Fruit fly (Drosophila melanogaster) whole organism, embryonic: Measurements from ENCODE around the gene saturn.

Experiments used
- Ada2b ChIP-seq: fragments of 200-800 bp; sonication (Bioruptor generic); IDR thresholded peaks from 2 replicates; pipeline ENCODE4 v1.3.6; 2022; ENCODE audit warnings: missing biosample characterization, missing genetic modification characterization
- Bdp1 ChIP-seq: fragments of 200-800 bp; sonication (Bioruptor generic); optimal IDR thresholded peaks from 3 replicates; lab custom pipeline; 2016; ENCODE audit warnings: missing biosample characterization, missing genetic modification characterization
- CG11696 ChIP-seq: fragments of 200-800 bp; sonication (Bioruptor generic); IDR thresholded peaks from 2 replicates; pipeline ENCODE4 v1.3.6; 2022; ENCODE audit warnings: missing biosample characterization, missing genetic modification characterization
- CG14667 ChIP-seq: fragments of 200-800 bp; sonication (Bioruptor generic); IDR thresholded peaks from 2 replicates; pipeline ENCODE4 v1.3.6; 2022; ENCODE audit warnings: missing biosample characterization, missing genetic modification characterization
- CG14965 ChIP-seq: fragments of 200-800 bp; sonication (Bioruptor generic); optimal IDR thresholded peaks from 2 replicates; lab custom pipeline; 2016; ENCODE audit warnings: missing biosample characterization, missing genetic modification characterization, borderline replicate concordance
- CG15479 ChIP-seq: fragments of 200-800 bp; sonication (Bioruptor generic); optimal IDR thresholded peaks from 3 replicates; lab custom pipeline; 2019; ENCODE audit warnings: missing biosample characterization, mild to moderate bottlenecking, missing genetic modification characterization, moderate library complexity
- CG15514 ChIP-seq: fragments of 200-800 bp; sonication (Bioruptor generic); optimal IDR thresholded peaks from 3 replicates; lab custom pipeline; 2017; ENCODE audit warnings: missing biosample characterization, missing genetic modification characterization, mild to moderate bottlenecking, moderate library complexity, missing genetic modification reagents
- CG17385 ChIP-seq: fragments of 200-800 bp; sonication (Bioruptor generic); optimal IDR thresholded peaks from 3 replicates; lab custom pipeline; 2018; ENCODE audit warnings: missing biosample characterization, mild to moderate bottlenecking, missing genetic modification characterization
- CG17568 ChIP-seq: fragments of 200-800 bp; sonication (Bioruptor generic); optimal IDR thresholded peaks from 2 replicates; lab custom pipeline; 2018; ENCODE audit warnings: missing biosample characterization, mild to moderate bottlenecking, missing genetic modification characterization, moderate library complexity
- CG17912 ChIP-seq: fragments of 200-800 bp; sonication (Bioruptor generic); optimal IDR thresholded peaks from 2 replicates; lab custom pipeline; 2018; ENCODE audit warnings: missing biosample characterization, mild to moderate bottlenecking, missing genetic modification characterization
- CG2712 ChIP-seq: fragments of 200-800 bp; optimal IDR thresholded peaks from 3 replicates; lab custom pipeline; 2019; ENCODE audit warnings: missing biosample characterization, mild to moderate bottlenecking, missing genetic modification characterization, moderate library complexity
- CG3281 ChIP-seq: fragments of 200-800 bp; sonication (Bioruptor generic); optimal IDR thresholded peaks from 3 replicates; lab custom pipeline; 2017; ENCODE audit warnings: missing biosample characterization, mild to moderate bottlenecking, missing genetic modification characterization
- CG34224 ChIP-seq: fragments of 200-800 bp; sonication (Bioruptor generic); IDR thresholded peaks from 3 replicates; pipeline ENCODE4 v1.3.6; 2022; ENCODE audit warnings: missing biosample characterization, missing genetic modification characterization; ENCODE audit not compliant: partially characterized antibody
- CG43689 ChIP-seq: fragments of 200-800 bp; sonication (Bioruptor generic); IDR thresholded peaks from 2 replicates; pipeline ENCODE4 v1.3.6; 2022; ENCODE audit warnings: missing biosample characterization, missing genetic modification characterization
- CG4730 ChIP-seq: fragments of 200-800 bp; sonication (Bioruptor generic); IDR thresholded peaks from 2 replicates; pipeline ENCODE4 v1.3.6; 2022; ENCODE audit warnings: missing biosample characterization, missing genetic modification characterization
- CG5953 ChIP-seq: fragments of 200-800 bp; sonication (Bioruptor generic); IDR thresholded peaks from 2 replicates; pipeline ENCODE4 v1.3.6; 2022; ENCODE audit warnings: missing biosample characterization, missing genetic modification characterization
- CG7357 ChIP-seq: fragments of 200-800 bp; sonication (Bioruptor generic); IDR thresholded peaks from 3 replicates; pipeline ENCODE4 v1.3.6; 2022; ENCODE audit warnings: missing biosample characterization, missing genetic modification characterization
- CG8765 ChIP-seq: fragments of 200-800 bp; sonication (Bioruptor generic); IDR thresholded peaks from 2 replicates; pipeline ENCODE4 v1.3.6; 2022; ENCODE audit warnings: missing biosample characterization, missing genetic modification characterization
- CG9797 ChIP-seq: fragments of 200-800 bp; sonication (Bioruptor generic); optimal IDR thresholded peaks from 3 replicates; lab custom pipeline; 2018; ENCODE audit warnings: missing biosample characterization, mild to moderate bottlenecking, missing genetic modification characterization
- CoRest ChIP-seq: fragments of 200-800 bp; sonication (Bioruptor generic); optimal IDR thresholded peaks from 3 replicates; lab custom pipeline; 2018; ENCODE audit warnings: missing biosample characterization, mild to moderate bottlenecking, missing genetic modification characterization, moderate library complexity
- Doc2 ChIP-seq: fragments of 200-800 bp; sonication (Bioruptor generic); IDR thresholded peaks from 2 replicates; pipeline ENCODE4 v1.3.6; 2022; ENCODE audit warnings: missing biosample characterization, missing genetic modification characterization
- E2f1 ChIP-seq: fragments of 200-800 bp; sonication (Bioruptor generic); IDR thresholded peaks from 2 replicates; pipeline ENCODE4 v1.3.6; 2022; ENCODE audit warnings: missing biosample characterization, missing genetic modification characterization
- Hmr ChIP-seq: fragments of 200-800 bp; sonication (Bioruptor generic); optimal IDR thresholded peaks from 3 replicates; lab custom pipeline; 2017; ENCODE audit warnings: mild to moderate bottlenecking, missing biosample characterization, missing genetic modification reagents, missing genetic modification characterization
- Hmx ChIP-seq: fragments of 200-800 bp; sonication (Bioruptor generic); optimal IDR thresholded peaks from 2 replicates; lab custom pipeline; 2016; ENCODE audit warnings: missing biosample characterization, missing genetic modification characterization
- MBD-R2 ChIP-seq: fragments of 200-800 bp; sonication (Bioruptor generic); IDR thresholded peaks from 2 replicates; pipeline ENCODE4 v1.3.6; 2022; ENCODE audit warnings: missing biosample characterization, missing genetic modification characterization
- NK7.1 ChIP-seq: fragments of 200-800 bp; sonication (Bioruptor generic); optimal IDR thresholded peaks from 3 replicates; lab custom pipeline; 2016; ENCODE audit warnings: missing biosample characterization, missing genetic modification characterization
- Nf-YB ChIP-seq: fragments of 200-800 bp; sonication (Bioruptor generic); optimal IDR thresholded peaks from 3 replicates; lab custom pipeline; 2019; ENCODE audit warnings: missing biosample characterization, mild to moderate bottlenecking, missing genetic modification characterization, moderate library complexity
- Nf-YC ChIP-seq: fragments of 200-800 bp; optimal IDR thresholded peaks from 3 replicates; lab custom pipeline; 2019; ENCODE audit warnings: missing biosample characterization, mild to moderate bottlenecking, missing genetic modification characterization, moderate library complexity
- Rx ChIP-seq: fragments of 200-800 bp; sonication (Bioruptor generic); IDR thresholded peaks from 2 replicates; pipeline ENCODE4 v1.3.6; 2022; ENCODE audit warnings: missing biosample characterization, missing genetic modification characterization
- Scr ChIP-seq: fragments of 200-800 bp; sonication (Bioruptor generic); IDR thresholded peaks from 2 replicates; pipeline ENCODE4 v1.3.6; 2022; ENCODE audit warnings: missing biosample characterization, missing genetic modification characterization; ENCODE audit not compliant: partially characterized antibody
- Sox100B ChIP-seq: fragments of 200-800 bp; sonication (Bioruptor generic); optimal IDR thresholded peaks from 3 replicates; lab custom pipeline; 2018; ENCODE audit warnings: missing biosample characterization, mild to moderate bottlenecking, missing genetic modification characterization
- Spps ChIP-seq: fragments of 200-800 bp; sonication (Bioruptor generic); optimal IDR thresholded peaks from 2 replicates; lab custom pipeline; 2018; ENCODE audit warnings: missing biosample characterization, mild to moderate bottlenecking, missing genetic modification characterization
- Stat92E ChIP-seq, 3 experiments: fragments of >200 bp in 2 of 3; fragments of 200-800 bp in 1 of 3; sonication (Bioruptor generic) in 1 of 3; optimal IDR thresholded peaks; 2 replicates each; lab custom pipeline; 2017 to 2019; ENCODE audit warnings: missing biosample characterization in 3 of 3, missing genetic modification characterization in 3 of 3, mild to moderate bottlenecking in 1 of 3, moderate library complexity in 1 of 3
- Usf ChIP-seq: fragments of 200-800 bp; sonication (Bioruptor generic); optimal IDR thresholded peaks from 2 replicates; lab custom pipeline; 2017; ENCODE audit warnings: missing genotype, missing biosample characterization, missing genetic modification characterization
- YL-1 ChIP-seq: fragments of 200-800 bp; sonication (Bioruptor generic); optimal IDR thresholded peaks from 3 replicates; lab custom pipeline; 2017; ENCODE audit warnings: missing biosample characterization, mild to moderate bottlenecking, missing genetic modification characterization
- bcd ChIP-seq: fragments of 200-800 bp; sonication (Bioruptor generic); optimal IDR thresholded peaks from 2 replicates; lab custom pipeline; 2017; ENCODE audit warnings: missing biosample characterization, mild to moderate bottlenecking, missing genetic modification characterization
- bigmax ChIP-seq: fragments of 200-800 bp; sonication (Bioruptor generic); optimal IDR thresholded peaks from 2 replicates; lab custom pipeline; 2018; ENCODE audit warnings: missing biosample characterization, mild to moderate bottlenecking, missing genetic modification characterization
- cad ChIP-seq: fragments of >200 bp; optimal IDR thresholded peaks from 2 replicates; lab custom pipeline; 2017; ENCODE audit warnings: missing biosample characterization, missing genetic modification characterization
- cato ChIP-seq: fragments of 200-800 bp; sonication (Bioruptor generic); optimal IDR thresholded peaks from 2 replicates; lab custom pipeline; 2016; ENCODE audit warnings: missing biosample characterization, missing genetic modification characterization, borderline replicate concordance
- chif ChIP-seq, 2 experiments: fragments of 200-800 bp; sonication (Bioruptor generic); optimal IDR thresholded peaks; 3 replicates each; lab custom pipeline; 2016; ENCODE audit warnings: missing biosample characterization in 2 of 2, missing genetic modification characterization in 2 of 2
- gsb ChIP-seq: fragments of 200-800 bp; sonication (Bioruptor generic); IDR thresholded peaks from 2 replicates; pipeline ENCODE4 v1.3.6; 2022; ENCODE audit warnings: missing biosample characterization, missing genetic modification characterization
- ham ChIP-seq: fragments of 200-800 bp; sonication (Bioruptor generic); IDR thresholded peaks from 2 replicates; pipeline ENCODE4 v1.3.6; 2022; ENCODE audit warnings: missing biosample characterization, missing genetic modification characterization
- insv ChIP-seq, 2 experiments: fragments of 200-800 bp; sonication (Bioruptor generic); optimal IDR thresholded peaks; 3 replicates each; lab custom pipeline; 2016 to 2018; ENCODE audit warnings: missing biosample characterization in 2 of 2, missing genetic modification characterization in 2 of 2
- kay ChIP-seq: fragments of 200-800 bp; sonication (Bioruptor generic); optimal IDR thresholded peaks from 2 replicates; lab custom pipeline; 2016; ENCODE audit warnings: missing biosample characterization, missing genetic modification characterization
- lov ChIP-seq, 2 experiments: fragments of 200-800 bp in 1 of 2; fragments of >200 bp in 1 of 2; sonication (Bioruptor generic) in 1 of 2; IDR thresholded peaks in 1 of 2; optimal IDR thresholded peaks in 1 of 2; 2 replicates in 1 of 2; 3 replicates in 1 of 2; pipeline versions ENCODE4 v1.3.6 to Lab custom; 2017 to 2022; ENCODE audit warnings: missing biosample characterization in 1 of 2, missing genetic modification characterization in 1 of 2
- p53 ChIP-seq: fragments of 200-800 bp; sonication (Bioruptor generic); optimal IDR thresholded peaks from 2 replicates; lab custom pipeline; 2016; ENCODE audit warnings: missing biosample characterization, missing genetic modification characterization
- psq ChIP-seq: fragments of 200-800 bp; sonication (Bioruptor generic); optimal IDR thresholded peaks from 2 replicates; lab custom pipeline; 2017; ENCODE audit warnings: missing biosample characterization, missing genetic modification characterization
- sim ChIP-seq: fragments of 200-800 bp; sonication (Bioruptor generic); IDR thresholded peaks from 2 replicates; pipeline ENCODE4 v1.3.6; 2022; ENCODE audit warnings: missing biosample characterization, missing genetic modification characterization
- so ChIP-seq: fragments of 200-800 bp; sonication (Bioruptor generic); IDR thresholded peaks from 3 replicates; pipeline ENCODE4 v1.3.6; 2022; ENCODE audit warnings: missing biosample characterization, missing genetic modification characterization
- unc-4 ChIP-seq: fragments of 200-800 bp; sonication (Bioruptor generic); IDR thresholded peaks from 2 replicates; pipeline ENCODE4 v1.3.6; 2022; ENCODE audit warnings: missing biosample characterization, missing genetic modification characterization; ENCODE audit not compliant: partially characterized antibody
- vvl ChIP-seq: fragments of 200-800 bp; sonication (Bioruptor generic); IDR thresholded peaks from 2 replicates; pipeline ENCODE4 v1.3.6; 2022; ENCODE audit warnings: missing biosample characterization, missing genetic modification characterization

Gene saturn

DNA sequence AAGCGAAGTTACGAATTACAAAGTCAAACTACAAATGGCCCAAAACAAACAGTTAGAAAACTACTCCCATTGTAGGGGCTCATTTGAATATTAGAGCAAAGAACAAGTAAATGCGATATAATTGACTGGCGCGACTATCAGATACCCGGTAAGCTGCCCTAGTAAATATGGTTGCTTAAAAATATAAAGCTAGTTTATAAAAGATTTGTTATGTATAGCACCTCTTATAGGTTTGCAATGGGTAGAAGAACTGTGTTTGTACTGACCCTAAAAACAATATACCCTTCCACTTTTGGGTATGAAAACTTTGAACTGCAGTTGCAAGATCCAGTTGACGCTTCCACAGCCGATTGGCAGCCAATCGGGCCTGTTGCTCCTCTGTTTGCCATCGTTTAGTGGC lies 36.9 kb upstream of the saturn start (continued):
- peak; percentile 38 for TF ChIP-seq CG2712 (tag; lab: Kevin White, UChicago)
- no peak for TF ChIP-seq Bdp1 (GFP tag; lab: Kevin White, UChicago)
- no peak for TF ChIP-seq p53 (GFP tag; lab: Kevin White, UChicago)
- no peak for TF ChIP-seq bigmax (GFP tag; lab: Kevin White, UChicago)
- TF ChIP-seq CG11696 (GFP tag; lab: Robert Waterston, UW), result no peak
- peak; percentile 61; the same call in 1 of the 2 replicates for TF ChIP-seq vvl
- no peak for TF ChIP-seq CG5953 (GFP tag; lab: Robert Waterston, UW)
- no peak for TF ChIP-seq bcd (GFP tag; lab: Kevin White, UChicago)
- TF ChIP-seq CG15479 (GFP tag; lab: Kevin White, UChicago), result no peak
- no peak; the same call in 1 of the 2 replicates for TF ChIP-seq Ada2b (GFP tag; lab: Robert Waterston, UW)
- no peak for TF ChIP-seq lov (optimal IDR thresholded peaks at IDR 0.05; lab: Kevin White, UChicago)
- no peak for TF ChIP-seq lov (GFP tag; IDR thresholded peaks at IDR 0.05; lab: Robert Waterston, UW)
- no peak for TF ChIP-seq sim (GFP tag; lab: Robert Waterston, UW)
- no peak for TF ChIP-seq MBD-R2 (GFP tag; lab: Robert Waterston, UW)
- TF ChIP-seq Rx (GFP tag; lab: Robert Waterston, UW), result no peak
- no peak for TF ChIP-seq Hmr
- no peak for TF ChIP-seq Spps (tag; lab: Kevin White, UChicago)
- no peak for TF ChIP-seq gsb (GFP tag; lab: Robert Waterston, UW)
- TF ChIP-seq CG8765, result no peak
- no peak for TF ChIP-seq CG17568 (GFP tag; lab: Kevin White, UChicago)
- peak; percentile 44 for TF ChIP-seq Nf-YB (GFP tag; lab: Kevin White, UChicago)
- TF ChIP-seq CG14667, result peak; percentile 22; the same call in 1 of the 2 replicates
- no peak for TF ChIP-seq Stat92E (GFP tag; optimal IDR thresholded peaks at IDR 0.05; lab: Kevin White, UChicago)
- TF ChIP-seq E2f1, result no peak
- no peak for TF ChIP-seq CG7357 (GFP tag; lab: Robert Waterston, UW)
- no peak for TF ChIP-seq CG9797 (GFP tag; lab: Kevin White, UChicago)
- no peak for TF ChIP-seq Sox100B (GFP tag; lab: Kevin White, UChicago)
- no peak for TF ChIP-seq Doc2 (GFP tag; lab: Robert Waterston, UW)
- no peak for TF ChIP-seq cad
- 0 out of 2 replicates have a peak, but pooled peaks have one; percentile 24 for TF ChIP-seq CG4730 (GFP tag; lab: Robert Waterston, UW)
- no peak for TF ChIP-seq so
- no peak for TF ChIP-seq CG17912
- no peak for TF ChIP-seq CG34224 (GFP tag; lab: Robert Waterston, UW)
- no peak for TF ChIP-seq Usf (GFP tag; lab: Kevin White, UChicago)
- no peak for TF ChIP-seq CG14965 (GFP tag; lab: Kevin White, UChicago)
- no peak for TF ChIP-seq kay (GFP tag; lab: Kevin White, UChicago)
- TF ChIP-seq unc-4 (GFP tag; lab: Robert Waterston, UW), result no peak
- TF ChIP-seq CG15514, result no peak
- TF ChIP-seq CG43689, result no peak
- TF ChIP-seq Scr, result no peak
- TF ChIP-seq CoRest, result peak; percentile 36
- TF ChIP-seq CG17385 (GFP tag; lab: Kevin White, UChicago), result no peak
- TF ChIP-seq insv (GFP tag; optimal IDR thresholded peaks at IDR 0.05; lab: Kevin White, UChicago), result no peak
- no peak for TF ChIP-seq ham (GFP tag; lab: Robert Waterston, UW)
- no peak for TF ChIP-seq NK7.1 (GFP tag; lab: Kevin White, UChicago)
- no peak for TF ChIP-seq CG3281
- no peak for TF ChIP-seq Hmx (GFP tag; lab: Kevin White, UChicago)
- TF ChIP-seq Nf-YC (tag; lab: Kevin White, UChicago), result no peak
- peak in 1 of 2 experiments; percentile 70 for TF ChIP-seq chif (GFP tag; optimal IDR thresholded peaks at IDR 0.05; lab: Kevin White, UChicago)
- no peak for TF ChIP-seq YL-1
- no peak for TF ChIP-seq psq (GFP tag; lab: Kevin White, UChicago)
- no peak for TF ChIP-seq cato (GFP tag; lab: Kevin White, UChicago)
